Fruit fly (Drosophila melanogaster) whole organism, prepupa: ENCODE results near the gene CG33647.

Experiments used
- Blimp-1 ChIP-seq: fragments of 200-800 bp; sonication (Bioruptor generic); optimal IDR thresholded peaks from 3 replicates; lab custom pipeline; 2017; ENCODE audit warnings: missing biosample characterization, missing genetic modification characterization, mild to moderate bottlenecking, moderate library complexity, missing genetic modification reagents
- CG10669 ChIP-seq: fragments of 200-800 bp; sonication (Bioruptor generic); optimal IDR thresholded peaks from 3 replicates; lab custom pipeline; 2018; ENCODE audit warnings: missing biosample characterization, mild to moderate bottlenecking, missing genetic modification characterization, moderate library complexity
- CG11294 ChIP-seq: fragments of 200-800 bp; sonication (Bioruptor generic); IDR thresholded peaks from 2 replicates; pipeline ENCODE4 v1.3.6; 2022; ENCODE audit warnings: missing biosample characterization, missing genetic modification characterization
- CG11762 ChIP-seq: fragments of 200-800 bp; sonication (Bioruptor generic); optimal IDR thresholded peaks from 3 replicates; lab custom pipeline; 2016; ENCODE audit warnings: missing biosample characterization, missing genetic modification characterization; ENCODE audit not compliant: insufficient read depth
- CG11902 ChIP-seq: fragments of 200-800 bp; sonication (Bioruptor generic); optimal IDR thresholded peaks from 3 replicates; lab custom pipeline; 2016; ENCODE audit warnings: missing biosample characterization, missing genetic modification characterization
- CG16779 ChIP-seq: fragments of 200-800 bp; sonication (Bioruptor generic); optimal IDR thresholded peaks from 3 replicates; lab custom pipeline; 2017; ENCODE audit warnings: missing biosample characterization, mild to moderate bottlenecking, missing genetic modification characterization
- CG3032 ChIP-seq: fragments of 200-800 bp; optimal IDR thresholded peaks from 2 replicates; lab custom pipeline; 2019; ENCODE audit warnings: missing biosample characterization, mild to moderate bottlenecking, missing genetic modification characterization, moderate library complexity
- CG32006 ChIP-seq: fragments of 200-800 bp; sonication (Bioruptor generic); optimal IDR thresholded peaks from 3 replicates; lab custom pipeline; 2017; ENCODE audit warnings: missing biosample characterization, mild to moderate bottlenecking, missing genetic modification characterization
- CG3919 ChIP-seq: fragments of 200-800 bp; sonication (Bioruptor generic); optimal IDR thresholded peaks from 3 replicates; lab custom pipeline; 2016; ENCODE audit warnings: missing biosample characterization, missing genetic modification characterization
- CG4318 ChIP-seq: fragments of 200-800 bp; sonication (Bioruptor generic); optimal IDR thresholded peaks from 3 replicates; lab custom pipeline; 2017; ENCODE audit warnings: missing biosample characterization, mild to moderate bottlenecking, missing genetic modification characterization
- CG6792 ChIP-seq: fragments of 200-800 bp; sonication (Bioruptor generic); optimal IDR thresholded peaks from 3 replicates; lab custom pipeline; 2016; ENCODE audit warnings: missing biosample characterization, missing genetic modification characterization
- CG6808 ChIP-seq: fragments of 200-800 bp; sonication (Bioruptor generic); optimal IDR thresholded peaks from 3 replicates; lab custom pipeline; 2017; ENCODE audit warnings: missing biosample characterization, missing genetic modification characterization, mild to moderate bottlenecking, moderate library complexity, missing genetic modification reagents
- CG6854 ChIP-seq: fragments of 200-800 bp; sonication (Bioruptor generic); optimal IDR thresholded peaks from 2 replicates; lab custom pipeline; 2017; ENCODE audit warnings: missing biosample characterization, mild to moderate bottlenecking, missing genetic modification characterization
- CG7368 ChIP-seq: fragments of 200-800 bp; sonication (Bioruptor generic); optimal IDR thresholded peaks from 3 replicates; lab custom pipeline; 2016; ENCODE audit warnings: missing biosample characterization, missing genetic modification characterization
- CG8119 ChIP-seq: fragments of 200-800 bp; sonication (Bioruptor generic); IDR thresholded peaks from 3 replicates; pipeline ENCODE4 v1.3.6; 2022; ENCODE audit warnings: missing biosample characterization, missing genetic modification characterization
- CG8319 ChIP-seq: fragments of 200-800 bp; sonication (Bioruptor generic); optimal IDR thresholded peaks from 3 replicates; lab custom pipeline; 2016; ENCODE audit warnings: missing biosample characterization, missing genetic modification characterization
- CG8632 ChIP-seq: fragments of 200-800 bp; sonication (Bioruptor generic); optimal IDR thresholded peaks from 3 replicates; lab custom pipeline; 2016; ENCODE audit warnings: missing biosample characterization, missing genetic modification characterization
- CG9139 ChIP-seq: fragments of 200-800 bp; sonication (Bioruptor generic); optimal IDR thresholded peaks from 3 replicates; lab custom pipeline; 2017; ENCODE audit warnings: missing biosample characterization, mild to moderate bottlenecking, missing genetic modification characterization
- Eip75B ChIP-seq: fragments of 200-800 bp; sonication (Bioruptor generic); optimal IDR thresholded peaks from 3 replicates; lab custom pipeline; 2016; ENCODE audit warnings: missing biosample characterization, missing genetic modification characterization
- Eip78C ChIP-seq: fragments of 200-800 bp; sonication (Bioruptor generic); peaks from one replicate; lab custom pipeline; 2016; ENCODE audit warnings: missing biosample characterization, missing genetic modification characterization
- Ets21C ChIP-seq: fragments of 200-800 bp; sonication (Bioruptor generic); optimal IDR thresholded peaks from 3 replicates; lab custom pipeline; 2016; ENCODE audit warnings: missing biosample characterization, missing genetic modification characterization
- Gug ChIP-seq: fragments of 200-800 bp; sonication (Bioruptor generic); IDR thresholded peaks from 2 replicates; pipeline ENCODE4 v1.3.6; 2022; ENCODE audit warnings: missing biosample characterization, missing genetic modification characterization
- Hr38 ChIP-seq: sonication (Bioruptor generic); optimal IDR thresholded peaks from 2 replicates; lab custom pipeline; 2016; ENCODE audit warnings: missing biosample characterization, missing genetic modification characterization
- Hr4 ChIP-seq: fragments of 200-800 bp; sonication (Bioruptor generic); optimal IDR thresholded peaks from 3 replicates; lab custom pipeline; 2016; ENCODE audit warnings: missing biosample characterization, missing genetic modification characterization
- Lpt ChIP-seq: fragments of 200-800 bp; sonication (Bioruptor generic); optimal IDR thresholded peaks from 3 replicates; lab custom pipeline; 2016; ENCODE audit warnings: missing biosample characterization, missing genetic modification characterization
- Met ChIP-seq: fragments of 200-800 bp; sonication (Bioruptor generic); optimal IDR thresholded peaks from 3 replicates; lab custom pipeline; 2016; ENCODE audit warnings: missing biosample characterization, missing genetic modification characterization
- OdsH ChIP-seq: fragments of 200-800 bp; sonication (Bioruptor generic); optimal IDR thresholded peaks from 3 replicates; lab custom pipeline; 2016; ENCODE audit warnings: missing biosample characterization, missing genetic modification characterization
- Smox ChIP-seq: fragments of 200-800 bp; sonication (Bioruptor generic); optimal IDR thresholded peaks from 3 replicates; lab custom pipeline; 2016; ENCODE audit warnings: missing biosample characterization, missing genetic modification characterization
- Sox102F ChIP-seq: fragments of 200-800 bp; sonication (Bioruptor generic); optimal IDR thresholded peaks from 2 replicates; lab custom pipeline; 2016; ENCODE audit warnings: missing biosample characterization, mild to moderate bottlenecking, missing genetic modification characterization
- Sox14 ChIP-seq: fragments of 200-800 bp; sonication (Bioruptor generic); optimal IDR thresholded peaks from 3 replicates; lab custom pipeline; 2016; ENCODE audit warnings: missing biosample characterization, missing genetic modification characterization
- achi ChIP-seq: fragments of 200-800 bp; sonication (Bioruptor generic); optimal IDR thresholded peaks from 3 replicates; lab custom pipeline; 2016; ENCODE audit warnings: missing biosample characterization, missing genetic modification characterization
- cyc ChIP-seq: fragments of 200-800 bp; sonication (Bioruptor generic); optimal IDR thresholded peaks from 3 replicates; lab custom pipeline; 2016; ENCODE audit warnings: missing biosample characterization, missing genetic modification characterization
- dsx ChIP-seq: fragments of 200-800 bp; optimal IDR thresholded peaks from 3 replicates; lab custom pipeline; 2019; ENCODE audit warnings: missing biosample characterization, mild to moderate bottlenecking, missing genetic modification characterization, moderate library complexity; ENCODE audit not compliant: poor library complexity, severe bottlenecking
- eg ChIP-seq: fragments of 200-800 bp; sonication (Bioruptor generic); IDR thresholded peaks from 3 replicates; pipeline ENCODE4 v1.3.6; 2022; ENCODE audit warnings: missing biosample characterization, missing genetic modification characterization
- esn ChIP-seq: fragments of 200-800 bp; sonication (Bioruptor generic); optimal IDR thresholded peaks from 2 replicates; lab custom pipeline; 2016; ENCODE audit warnings: missing biosample characterization, mild to moderate bottlenecking, missing genetic modification characterization, moderate library complexity
- fd59A ChIP-seq: fragments of 200-800 bp; sonication (Bioruptor generic); optimal IDR thresholded peaks from 2 replicates; lab custom pipeline; 2017; ENCODE audit warnings: missing biosample characterization, mild to moderate bottlenecking, missing genetic modification characterization, missing genetic modification reagents
- fd85E ChIP-seq: fragments of 200-800 bp; sonication (Bioruptor generic); optimal IDR thresholded peaks from 3 replicates; lab custom pipeline; 2016; ENCODE audit warnings: missing biosample characterization, missing genetic modification characterization
- pdm3 ChIP-seq: fragments of 200-800 bp; sonication (Bioruptor generic); optimal IDR thresholded peaks from 3 replicates; lab custom pipeline; 2016; ENCODE audit warnings: missing biosample characterization, missing genetic modification characterization
- svp ChIP-seq: fragments of 200-800 bp; sonication (Bioruptor generic); peaks from one replicate; lab custom pipeline; 2016; ENCODE audit warnings: missing biosample characterization, missing genetic modification characterization
- vri ChIP-seq: fragments of 200-800 bp; sonication (Bioruptor generic); optimal IDR thresholded peaks from 3 replicates; lab custom pipeline; 2016; ENCODE audit warnings: missing biosample characterization, mild to moderate bottlenecking, missing genetic modification characterization

The CG33647 gene

DNA sequence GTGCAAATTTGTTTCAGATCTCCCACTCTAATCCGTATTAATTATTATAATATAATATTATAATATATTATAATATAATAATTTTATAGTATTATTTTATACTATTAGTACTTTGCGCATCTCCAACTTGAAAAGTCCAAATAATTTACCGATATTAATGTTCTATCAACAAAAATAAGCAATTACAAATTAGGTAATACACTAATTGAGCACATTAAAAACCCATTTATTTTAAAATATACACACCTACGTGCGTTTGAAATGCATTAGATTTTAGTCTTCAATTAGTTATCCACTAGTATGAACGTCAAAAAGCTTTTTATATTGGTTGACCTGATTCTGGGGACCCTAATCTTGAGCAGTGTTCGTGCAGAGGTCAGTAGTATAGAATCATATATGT, at the start of gene CG33647:
Gene CG33647, plus strand, starts transcription at position 301 of the 400 bp plus-strand sequence.
- no peak for TF ChIP-seq Sox14
- no peak for TF ChIP-seq CG11902 (GFP tag; lab: Kevin White, UChicago)
- TF ChIP-seq Sox102F (GFP tag; lab: Kevin White, UChicago) = no peak
- TF ChIP-seq Blimp-1 (GFP tag; lab: Kevin White, UChicago) = no peak
- no peak for TF ChIP-seq CG11762 (GFP tag; lab: Kevin White, UChicago)
- TF ChIP-seq pdm3 (GFP tag; lab: Kevin White, UChicago) = no peak
- no peak for TF ChIP-seq fd59A (GFP tag; lab: Kevin White, UChicago)
- no peak for TF ChIP-seq OdsH (GFP tag; lab: Kevin White, UChicago)
- TF ChIP-seq CG11294 (GFP tag; lab: Robert Waterston, UW) = no peak
- no peak for TF ChIP-seq cyc (GFP tag; lab: Kevin White, UChicago)
- TF ChIP-seq Smox (GFP tag; lab: Kevin White, UChicago) = no peak
- TF ChIP-seq CG3032 (tag; lab: Kevin White, UChicago) = no peak
- no peak for TF ChIP-seq Eip78C (GFP tag; lab: Kevin White, UChicago)
- no peak for TF ChIP-seq fd85E (GFP tag; lab: Kevin White, UChicago)

DNA sequence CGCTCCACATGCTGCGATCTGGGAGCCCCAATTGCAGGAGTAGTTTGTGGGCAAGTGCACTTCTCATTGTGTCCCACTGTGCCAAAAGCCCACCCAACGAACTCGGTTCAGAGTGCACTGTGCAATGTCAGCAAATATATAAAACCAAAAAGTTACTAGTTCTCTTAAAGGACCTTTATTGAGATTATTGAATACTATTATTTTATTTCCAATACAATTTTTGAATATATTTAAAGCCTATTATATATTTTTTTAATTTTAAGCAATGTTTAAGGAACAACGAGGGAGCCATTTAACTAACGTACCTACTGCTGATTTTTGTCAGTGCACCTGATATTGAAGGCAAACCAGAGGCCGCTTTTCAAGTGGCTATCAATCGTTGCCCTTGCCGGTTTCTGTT, 48.7 kb upstream of the CG33647 start:
- TF ChIP-seq Eip78C (GFP tag; lab: Kevin White, UChicago) (peak; percentile 42), CG8119 (GFP tag; lab: Robert Waterston, UW) (0 out of 3 replicates have a peak, but pooled peaks have one; percentile 18), CG8319 (GFP tag; lab: Kevin White, UChicago) (no peak), esn (GFP tag; lab: Kevin White, UChicago) (no peak), CG10669 (no peak), CG11294 (GFP tag; lab: Robert Waterston, UW) (no peak), CG32006 (GFP tag; lab: Kevin White, UChicago) (peak; percentile 21), Gug (GFP tag; lab: Robert Waterston, UW) (no peak), svp (no peak), Sox14 (no peak), vri (GFP tag; lab: Kevin White, UChicago) (no peak), CG16779 (tag; lab: Kevin White, UChicago) (no peak), Hr4 (no peak), Hr38 (GFP tag; lab: Kevin White, UChicago) (no peak), CG4318 (GFP tag; lab: Kevin White, UChicago) (no peak), OdsH (GFP tag; lab: Kevin White, UChicago) (peak; percentile 7)

DNA sequence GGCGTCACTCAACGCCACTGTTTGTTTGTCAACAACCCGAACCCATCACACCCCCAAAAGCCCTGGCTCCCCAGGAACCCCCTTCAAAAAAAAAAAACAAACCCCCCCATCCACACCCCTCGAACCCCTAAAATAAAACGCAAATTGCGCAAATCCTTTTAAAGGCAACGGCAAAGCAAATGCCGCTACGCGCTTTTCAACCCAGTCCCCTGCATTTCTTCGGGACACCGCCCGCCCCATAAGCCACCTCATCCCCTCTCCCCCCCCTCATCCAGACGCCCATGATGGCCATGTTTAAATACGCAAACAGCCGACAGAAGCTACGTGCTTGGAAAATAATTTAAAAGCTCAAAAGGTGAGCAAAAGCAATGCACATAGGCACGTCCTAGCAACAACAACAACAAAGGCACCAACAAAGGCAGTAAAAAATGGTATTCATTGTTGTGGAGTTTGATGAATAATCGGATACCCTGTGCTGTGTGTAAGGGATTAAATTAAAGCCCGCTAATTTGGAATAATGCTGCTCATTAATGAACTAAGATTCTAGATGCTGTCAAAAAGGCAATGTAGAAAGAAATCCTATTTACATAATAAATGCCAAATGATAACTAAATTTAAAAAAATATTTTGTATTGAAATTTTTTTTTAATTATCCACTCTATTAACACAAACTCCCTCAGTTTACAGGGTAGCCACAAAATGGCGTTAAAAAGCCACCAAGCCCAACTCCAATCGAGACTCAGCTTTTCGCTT, 47.6 kb upstream of the CG33647 start:
- TF ChIP-seq CG3919 (GFP tag; lab: Kevin White, UChicago) (no peak), CG6854 (GFP tag; lab: Kevin White, UChicago) (no peak), achi (GFP tag; lab: Kevin White, UChicago) (peak; percentile 12), vri (GFP tag; lab: Kevin White, UChicago) (no peak), pdm3 (GFP tag; lab: Kevin White, UChicago) (peak; percentile 2), Smox (GFP tag; lab: Kevin White, UChicago) (no peak), esn (GFP tag; lab: Kevin White, UChicago) (peak; percentile 24), Sox102F (GFP tag; lab: Kevin White, UChicago) (peak; percentile 5), Eip75B (GFP tag; lab: Kevin White, UChicago) (peak; percentile 5), Eip78C (GFP tag; lab: Kevin White, UChicago) (peak; percentile 77), CG32006 (GFP tag; lab: Kevin White, UChicago) (peak; percentile 42), OdsH (GFP tag; lab: Kevin White, UChicago) (peak; percentile 44), CG10669 (peak; percentile 20), CG11902 (GFP tag; lab: Kevin White, UChicago) (no peak), Hr4 (peak; percentile 20), svp (peak; percentile 19), Met (GFP tag; lab: Kevin White, UChicago) (peak; percentile 20), CG8119 (GFP tag; lab: Robert Waterston, UW) (0 out of 3 replicates have a peak, but pooled peaks have one; percentile 42)

DNA sequence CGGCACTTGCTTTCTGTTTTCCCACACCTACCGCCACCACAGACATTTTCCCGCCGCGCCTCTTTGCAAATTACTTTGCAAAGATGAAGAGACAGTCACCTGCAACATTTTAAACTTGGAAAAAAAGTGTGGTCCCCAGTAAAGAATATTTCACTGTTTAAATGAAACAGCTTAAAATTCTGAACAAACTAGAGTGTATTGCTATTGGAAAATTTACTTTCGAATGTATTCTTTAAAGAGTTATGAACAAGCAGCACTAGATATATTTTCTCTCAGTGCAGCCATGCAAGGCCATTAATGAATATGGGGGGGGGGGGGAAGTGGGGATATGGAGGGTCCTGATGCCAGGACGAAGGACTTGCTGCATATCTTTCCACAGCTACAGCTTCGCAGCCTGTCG, 46.0 kb upstream of the CG33647 start:
- TF ChIP-seq eg (peak; percentile 16; the same call in 1 of the 3 replicates), svp (no peak), dsx (GFP tag; lab: Kevin White, UChicago) (peak; percentile 27), CG11762 (GFP tag; lab: Kevin White, UChicago) (no peak), CG8119 (GFP tag; lab: Robert Waterston, UW) (no peak), Hr4 (no peak), Hr38 (GFP tag; lab: Kevin White, UChicago) (no peak), CG16779 (tag; lab: Kevin White, UChicago) (no peak), fd85E (GFP tag; lab: Kevin White, UChicago) (no peak), CG7368 (GFP tag; lab: Kevin White, UChicago) (no peak), OdsH (GFP tag; lab: Kevin White, UChicago) (peak; percentile 13), CG6854 (GFP tag; lab: Kevin White, UChicago) (no peak), CG9139 (GFP tag; lab: Kevin White, UChicago) (no peak), Sox102F (GFP tag; lab: Kevin White, UChicago) (no peak), Eip75B (GFP tag; lab: Kevin White, UChicago) (no peak), CG8632 (GFP tag; lab: Kevin White, UChicago) (no peak), CG6792 (GFP tag; lab: Kevin White, UChicago) (no peak), CG6808 (GFP tag; lab: Kevin White, UChicago) (no peak), Lpt (GFP tag; lab: Kevin White, UChicago) (no peak), CG10669 (peak; percentile 36), Ets21C (GFP tag; lab: Kevin White, UChicago) (no peak), Blimp-1 (GFP tag; lab: Kevin White, UChicago) (no peak)
